Worm (Caenorhabditis elegans) whole organism, L4/young adult: ENCODE data around the gene ikke-1.

Source experiments
- W03F9.2 ChIP-seq: fragments of 150-350 bp; optimal IDR thresholded peaks from 2 replicates; lab custom pipeline; 2014; ENCODE audit warnings: missing biosample characterization, missing genetic modification characterization
- dao-5 ChIP-seq: sonication (generic microtip); optimal IDR thresholded peaks from 2 replicates; lab custom pipeline; 2016; ENCODE audit warnings: missing genotype, missing genetic modification characterization, moderate library complexity, missing compliant biosample characterization
- him-1 ChIP-seq: sonication (generic microtip); optimal IDR thresholded peaks from 2 replicates; lab custom pipeline; 2016; ENCODE audit warnings: missing genotype, missing genetic modification reagents, missing genetic modification characterization, missing compliant biosample characterization

ce11 chrIII:9026951-9027350 lies 23.5 kb downstream of the ikke-1 start, which contains the start of gene F59B2.13:
- TF ChIP-seq W03F9.2 (no peak), him-1 (tag; lab: Kevin White, UChicago) (no peak), dao-5 (no peak)
